Worm (Caenorhabditis elegans) whole organism, L1 larva: ENCODE results near the gene ztf-22.
A peak's percentile ranks its signal among the peaks of the same experiment; 100 is the strongest.

Source experiments
- F16B12.6 ChIP-seq: fragments of 150-350 bp; optimal IDR thresholded peaks from 2 replicates; lab custom pipeline; 2014; ENCODE audit warnings: missing biosample characterization, missing genetic modification characterization
- Y116A8C.19 ChIP-seq: sonication (generic microtip); optimal IDR thresholded peaks from 2 replicates; lab custom pipeline; 2016; ENCODE audit warnings: missing compliant biosample characterization, missing genetic modification characterization, borderline replicate concordance
- blmp-1 ChIP-seq: fragments of 150-350 bp; optimal IDR thresholded peaks from 2 replicates; lab custom pipeline; 2014; ENCODE audit warnings: missing biosample characterization, missing genetic modification characterization
- ceh-63 ChIP-seq: fragments of 200-800 bp; sonication (Bioruptor generic); optimal IDR thresholded peaks from 2 replicates; lab custom pipeline; 2018; ENCODE audit warnings: mild to moderate bottlenecking, missing genetic modification characterization, missing compliant biosample characterization
- ceh-8 ChIP-seq: fragments of 200-800 bp; sonication (Bioruptor generic); optimal IDR thresholded peaks from 2 replicates; lab custom pipeline; 2018; ENCODE audit warnings: mild to moderate bottlenecking, missing genetic modification characterization, moderate library complexity, missing compliant biosample characterization
- ces-1 ChIP-seq: fragments of 150-350 bp; optimal IDR thresholded peaks from 2 replicates; lab custom pipeline; 2014; ENCODE audit warnings: missing biosample characterization, missing genetic modification reagents, missing genetic modification characterization
- dsc-1 ChIP-seq: sonication (generic microtip); optimal IDR thresholded peaks from 2 replicates; lab custom pipeline; 2016; ENCODE audit warnings: mild to moderate bottlenecking, missing genetic modification characterization, missing compliant biosample characterization
- efl-1 ChIP-seq, 4 experiments: fragments of 150-350 bp; optimal IDR thresholded peaks in 3 of 4; peaks in 1 of 4; 1 replicate in 1 of 4; 2 replicates in 3 of 4; lab custom pipeline; 2014; ENCODE audit warnings: missing biosample characterization in 2 of 4, missing genetic modification characterization in 2 of 4, missing genetic modification reagents in 2 of 4
- egl-27 ChIP-seq, 2 experiments: fragments of 150-350 bp in 1 of 2; sonication (generic microtip); optimal IDR thresholded peaks; 3 replicates each; lab custom pipeline; 2017 to 2018; ENCODE audit warnings: missing biosample characterization in 2 of 2, missing genetic modification characterization in 2 of 2, missing genetic modification reagents in 2 of 2
- fkh-4 ChIP-seq: sonication (generic microtip); optimal IDR thresholded peaks from 2 replicates; lab custom pipeline; 2016; ENCODE audit warnings: missing compliant biosample characterization, missing genetic modification characterization, borderline replicate concordance
- fkh-8 ChIP-seq: sonication (generic microtip); optimal IDR thresholded peaks from 2 replicates; lab custom pipeline; 2016; ENCODE audit warnings: mild to moderate bottlenecking, missing genetic modification characterization, missing compliant biosample characterization
- grh-1 ChIP-seq: fragments of 200-800 bp; sonication (Bioruptor generic); IDR thresholded peaks from 2 replicates; pipeline ENCODE4 v1.3.6; 2022; ENCODE audit warnings: missing genetic modification reagents, missing genetic modification characterization, missing compliant biosample characterization
- hlh-17 ChIP-seq: fragments of 200-800 bp; sonication (Bioruptor generic); optimal IDR thresholded peaks from 2 replicates; lab custom pipeline; 2018; ENCODE audit warnings: missing genetic modification characterization, mild to moderate bottlenecking, missing compliant biosample characterization, moderate library complexity, borderline replicate concordance
- lin-14 ChIP-seq: fragments of 200-800 bp; sonication (Bioruptor generic); optimal IDR thresholded peaks from 2 replicates; lab custom pipeline; 2018; ENCODE audit warnings: mild to moderate bottlenecking, missing genetic modification characterization, moderate library complexity, missing compliant biosample characterization
- mab-9 ChIP-seq: fragments of 200-800 bp; sonication (Bioruptor generic); IDR thresholded peaks from 2 replicates; pipeline ENCODE4 v1.3.6; 2022; ENCODE audit warnings: missing genetic modification reagents, missing genetic modification characterization, missing compliant biosample characterization
- mef-2 ChIP-seq: fragments of 150-350 bp; optimal IDR thresholded peaks from 2 replicates; lab custom pipeline; 2014; ENCODE audit warnings: missing biosample characterization, missing genetic modification characterization
- mep-1 ChIP-seq: fragments of 150-350 bp; optimal IDR thresholded peaks from 2 replicates; lab custom pipeline; 2014; ENCODE audit warnings: missing biosample characterization, missing genetic modification characterization
- nhr-11 ChIP-seq: fragments of 150-350 bp; optimal IDR thresholded peaks from 2 replicates; lab custom pipeline; 2014; ENCODE audit warnings: missing biosample characterization, missing genetic modification characterization
- nhr-237 ChIP-seq: fragments of 150-350 bp; optimal IDR thresholded peaks from 2 replicates; lab custom pipeline; 2014; ENCODE audit warnings: missing biosample characterization, missing genetic modification characterization
- nhr-47 ChIP-seq: sonication (generic microtip); optimal IDR thresholded peaks from 2 replicates; lab custom pipeline; 2016; ENCODE audit warnings: mild to moderate bottlenecking, missing genetic modification characterization, moderate library complexity, missing compliant biosample characterization
- nhr-71 ChIP-seq: sonication (generic microtip); optimal IDR thresholded peaks from 2 replicates; lab custom pipeline; 2016; ENCODE audit warnings: mild to moderate bottlenecking, missing genetic modification characterization, moderate library complexity, missing compliant biosample characterization
- nhr-85 ChIP-seq: sonication (generic microtip); peaks from one replicate; lab custom pipeline; 2016; ENCODE audit warnings: missing genetic modification characterization, inconsistent platforms, missing compliant biosample characterization
- pag-3 ChIP-seq: sonication (generic microtip); optimal IDR thresholded peaks from 2 replicates; lab custom pipeline; 2017; ENCODE audit warnings: missing genetic modification characterization, mild to moderate bottlenecking, missing compliant biosample characterization, antibody characterized with exemption, borderline replicate concordance; ENCODE audit not compliant: insufficient read depth
- pax-3 ChIP-seq: fragments of 200-800 bp; sonication (Bioruptor generic); optimal IDR thresholded peaks from 2 replicates; lab custom pipeline; 2018; ENCODE audit warnings: mild to moderate bottlenecking, missing genetic modification characterization, moderate library complexity, missing compliant biosample characterization
- pqm-1 ChIP-seq: sonication (generic microtip); optimal IDR thresholded peaks from 3 replicates; lab custom pipeline; 2017; ENCODE audit warnings: missing biosample characterization, missing genetic modification characterization
- snpc-4 ChIP-seq: fragments of 150-350 bp; optimal IDR thresholded peaks from 2 replicates; lab custom pipeline; 2014; ENCODE audit warnings: missing biosample characterization, missing genetic modification characterization
- sox-4 ChIP-seq: sonication (generic microtip); optimal IDR thresholded peaks from 2 replicates; lab custom pipeline; 2016; ENCODE audit warnings: missing genetic modification characterization, missing compliant biosample characterization
- unc-30 ChIP-seq: sonication (generic microtip); optimal IDR thresholded peaks from 2 replicates; lab custom pipeline; 2017; ENCODE audit warnings: missing biosample characterization, missing genetic modification characterization
- unc-86 ChIP-seq: sonication (generic microtip); optimal IDR thresholded peaks from 2 replicates; lab custom pipeline; 2016; ENCODE audit warnings: missing genetic modification characterization, missing compliant biosample characterization
- xbp-1 ChIP-seq: sonication (generic microtip); optimal IDR thresholded peaks from 2 replicates; lab custom pipeline; 2016; ENCODE audit warnings: missing genetic modification characterization, missing compliant biosample characterization
- zag-1 ChIP-seq: fragments of 150-350 bp; optimal IDR thresholded peaks from 2 replicates; lab custom pipeline; 2014; ENCODE audit warnings: missing biosample characterization, missing genetic modification characterization
- ztf-4 ChIP-seq: fragments of 150-350 bp; optimal IDR thresholded peaks from 2 replicates; lab custom pipeline; 2014; ENCODE audit warnings: missing biosample characterization, missing genetic modification characterization

The ztf-22 gene

DNA sequence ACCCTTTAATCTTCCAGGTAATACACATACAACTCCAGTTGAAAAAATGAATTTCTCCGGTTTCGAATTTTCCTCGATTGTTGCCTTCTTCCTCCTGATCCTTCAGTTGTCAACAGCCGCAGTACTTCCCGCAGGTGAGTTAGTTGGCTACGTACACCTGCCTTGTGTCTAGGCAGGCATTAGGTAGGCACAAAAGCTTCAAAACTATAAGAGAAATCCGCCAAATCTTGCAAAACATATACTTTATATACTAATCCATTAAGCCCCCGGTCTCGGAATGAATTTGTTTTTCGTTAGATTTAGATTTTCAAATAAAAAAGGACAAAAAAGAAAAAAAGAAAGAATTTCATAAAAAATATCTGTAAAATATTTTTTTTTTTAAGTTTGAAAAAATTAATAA is 50.3 kb downstream of the ztf-22 start, which contains the start of gene flp-16:
Gene flp-16, plus strand, starts transcription at position 18 of the 400 bp plus-strand sequence.
- TF ChIP-seq zag-1 (tag; lab: Kevin White, UChicago), result no peak
- TF ChIP-seq pqm-1 (tag; lab: Kevin White, UChicago), result no peak
- no peak for TF ChIP-seq blmp-1 (tag; lab: Kevin White, UChicago)
- TF ChIP-seq unc-86 (tag; lab: Kevin White, UChicago), result no peak
- no peak for TF ChIP-seq mep-1 (tag; lab: Kevin White, UChicago)
- TF ChIP-seq xbp-1, result no peak
- TF ChIP-seq nhr-47 (tag; lab: Kevin White, UChicago), result no peak
- TF ChIP-seq hlh-17 (GFP tag; lab: Kevin White, UChicago), result no peak
- no peak for TF ChIP-seq egl-27 (tag; optimal IDR thresholded peaks at IDR 0.05; lab: Kevin White, UChicago)
- no peak for TF ChIP-seq nhr-237 (tag; lab: Kevin White, UChicago)
- no peak for TF ChIP-seq sox-4 (tag; lab: Kevin White, UChicago)
- no peak for TF ChIP-seq ceh-8 (GFP tag; lab: Kevin White, UChicago)
- no peak for TF ChIP-seq ces-1 (GFP tag; lab: Kevin White, UChicago)
- no peak for TF ChIP-seq F16B12.6 (tag; lab: Kevin White, UChicago)
- no peak for TF ChIP-seq mab-9 (GFP tag; lab: Robert Waterston, UW)
- no peak for TF ChIP-seq mef-2 (tag; lab: Kevin White, UChicago)

DNA sequence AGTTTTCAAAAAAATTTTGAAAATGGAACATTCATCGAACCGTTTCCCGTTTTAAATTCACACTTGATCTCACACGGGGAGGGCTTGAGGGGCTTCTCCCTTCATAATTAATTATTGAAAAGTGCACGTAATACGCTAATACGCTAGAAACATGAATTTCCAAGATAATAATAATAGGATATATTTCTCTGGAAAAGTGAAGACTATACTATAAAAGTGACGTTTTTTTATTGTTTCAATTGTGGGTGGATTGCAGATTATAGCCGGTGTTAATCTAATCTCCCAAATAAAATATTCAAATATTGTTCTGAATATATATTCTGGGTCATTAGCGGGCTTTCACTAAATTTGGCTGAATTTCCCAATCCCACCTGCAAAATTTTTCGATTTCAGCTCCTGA is 51.9 kb downstream of the ztf-22 start:
- TF ChIP-seq fkh-4 (tag; lab: Kevin White, UChicago) (peak; percentile 14), pax-3 (tag; lab: Kevin White, UChicago) (peak; percentile 67), ztf-4 (tag; lab: Kevin White, UChicago) (no peak), sox-4 (tag; lab: Kevin White, UChicago) (peak; percentile 32), egl-27 (tag; optimal IDR thresholded peaks at IDR 0.05; lab: Kevin White, UChicago) (no peak), unc-30 (no peak), nhr-11 (tag; lab: Kevin White, UChicago) (peak; percentile 13), nhr-47 (tag; lab: Kevin White, UChicago) (peak; percentile 44), ceh-63 (GFP tag; lab: Kevin White, UChicago) (no peak), snpc-4 (no peak), Y116A8C.19 (tag; lab: Kevin White, UChicago) (no peak), dsc-1 (peak; percentile 95), fkh-8 (tag; lab: Kevin White, UChicago) (peak; percentile 52), nhr-71 (tag; lab: Kevin White, UChicago) (peak; percentile 38)

ce11 chrII:13230489-13231196 is 55.0 kb downstream of the ztf-22 start:
- TF ChIP-seq pag-3 (no peak), nhr-85 (tag; lab: Kevin White, UChicago) (peak; percentile 44), efl-1 (optimal IDR thresholded peaks at IDR 0.05; lab: Kevin White, UChicago) (no peak), efl-1 (GFP tag; optimal IDR thresholded peaks at IDR 0.05 in 1 of 2; lab: Kevin White, UChicago) (peak in 1 of 2 experiments; percentile 32), fkh-8 (tag; lab: Kevin White, UChicago) (peak; percentile 56), nhr-71 (tag; lab: Kevin White, UChicago) (peak; percentile 21), lin-14 (GFP tag; lab: Kevin White, UChicago) (peak; percentile 24), grh-1 (GFP tag; lab: Robert Waterston, UW) (no peak), nhr-47 (tag; lab: Kevin White, UChicago) (peak; percentile 31)
